Worm (Caenorhabditis elegans) whole organism, L1 larva: Measurements from ENCODE around the gene F55C12.6.

Experiments used
- alr-1 ChIP-seq: fragments of 200-800 bp; sonication (Bioruptor generic); optimal IDR thresholded peaks from 2 replicates; lab custom pipeline; 2018; ENCODE audit warnings: borderline replicate concordance, mild to moderate bottlenecking, missing genetic modification characterization, missing compliant biosample characterization
- elt-3 ChIP-seq, 6 experiments: fragments of 150-350 bp in 1 of 6; sonication (generic microtip); optimal IDR thresholded peaks; 2 replicates each; lab custom pipeline; 2017 to 2018; ENCODE audit warnings: missing biosample characterization in 6 of 6, missing genetic modification characterization in 6 of 6, inconsistent platforms in 1 of 6
- fkh-8 ChIP-seq: sonication (generic microtip); optimal IDR thresholded peaks from 2 replicates; lab custom pipeline; 2016; ENCODE audit warnings: mild to moderate bottlenecking, missing genetic modification characterization, missing compliant biosample characterization
- fos-1 ChIP-seq: fragments of 150-350 bp; optimal IDR thresholded peaks from 2 replicates; lab custom pipeline; 2014; ENCODE audit warnings: missing biosample characterization, missing genetic modification characterization
- lin-39 ChIP-seq: fragments of 150-350 bp; optimal IDR thresholded peaks from 2 replicates; lab custom pipeline; 2014; ENCODE audit warnings: missing biosample characterization, missing genetic modification reagents, missing genetic modification characterization
- nhr-237 ChIP-seq: fragments of 150-350 bp; optimal IDR thresholded peaks from 2 replicates; lab custom pipeline; 2014; ENCODE audit warnings: missing biosample characterization, missing genetic modification characterization
- nhr-28 ChIP-seq: fragments of 150-350 bp; optimal IDR thresholded peaks from 2 replicates; lab custom pipeline; 2014; ENCODE audit warnings: missing biosample characterization, missing genetic modification characterization
- snpc-4 ChIP-seq: fragments of 150-350 bp; optimal IDR thresholded peaks from 2 replicates; lab custom pipeline; 2014; ENCODE audit warnings: missing biosample characterization, missing genetic modification characterization
- snu-23 ChIP-seq: sonication (generic microtip); optimal IDR thresholded peaks from 2 replicates; lab custom pipeline; 2016; ENCODE audit warnings: missing genetic modification characterization, missing compliant biosample characterization
- unc-62 ChIP-seq: fragments of 150-350 bp; optimal IDR thresholded peaks from 2 replicates; lab custom pipeline; 2014; ENCODE audit warnings: missing biosample characterization, missing genetic modification reagents, missing genetic modification characterization
- xbp-1 ChIP-seq: sonication (generic microtip); optimal IDR thresholded peaks from 2 replicates; lab custom pipeline; 2016; ENCODE audit warnings: missing genetic modification characterization, missing compliant biosample characterization

ce11 chrII:5921620-5922019 lies 45.7 kb upstream of the F55C12.6 start, which contains the start of gene vrk-1:
- TF ChIP-seq fos-1 (tag; lab: Kevin White, UChicago): no peak
- no peak for TF ChIP-seq nhr-28 (tag; lab: Kevin White, UChicago)
- TF ChIP-seq elt-3 (tag; optimal IDR thresholded peaks at IDR 0.05; lab: Kevin White, UChicago): no peak
- no peak for TF ChIP-seq snpc-4 (tag; lab: Kevin White, UChicago)
- no peak for TF ChIP-seq snu-23 (GFP tag; lab: Kevin White, UChicago)
- no peak for TF ChIP-seq lin-39
- no peak for TF ChIP-seq fkh-8 (tag; lab: Kevin White, UChicago)
- no peak for TF ChIP-seq xbp-1 (tag; lab: Kevin White, UChicago)
- TF ChIP-seq alr-1 (tag; lab: Kevin White, UChicago): no peak
- no peak for TF ChIP-seq unc-62
- no peak for TF ChIP-seq nhr-237
